Fruit fly (Drosophila melanogaster) whole organism, wandering third instar larva: ENCODE measurements around the gene CG3224.

Experiments
- CrebA ChIP-seq: fragments of 200-800 bp; sonication (Bioruptor generic); optimal IDR thresholded peaks from 2 replicates; lab custom pipeline; 2016; ENCODE audit warnings: missing biosample characterization, mild to moderate bottlenecking, missing genetic modification characterization, borderline replicate concordance
- Dfd ChIP-seq: fragments of >200 bp; optimal IDR thresholded peaks from 2 replicates; lab custom pipeline; 2017; ENCODE audit warnings: missing biosample characterization, missing genetic modification characterization
- Dif ChIP-seq: fragments of 200-275, 200-300 bp; sonication (Bioruptor generic); optimal IDR thresholded peaks from 2 replicates; lab custom pipeline; 2018; ENCODE audit warnings: missing biosample characterization, missing genetic modification characterization; ENCODE audit not compliant: partially characterized antibody
- GATAd ChIP-seq: sonication (Bioruptor generic); optimal IDR thresholded peaks from 2 replicates; lab custom pipeline; 2016; ENCODE audit warnings: missing biosample characterization, missing genetic modification characterization
- HLH106 ChIP-seq: fragments of 200-800 bp; optimal IDR thresholded peaks from 3 replicates; lab custom pipeline; 2019; ENCODE audit warnings: missing biosample characterization, mild to moderate bottlenecking, missing genetic modification characterization, moderate library complexity
- Hnf4 ChIP-seq: fragments of 200-800 bp; sonication (Bioruptor generic); optimal IDR thresholded peaks from 2 replicates; lab custom pipeline; 2016; ENCODE audit warnings: missing biosample characterization, mild to moderate bottlenecking, missing genetic modification characterization
- Hr78 ChIP-seq: fragments of >200 bp; optimal IDR thresholded peaks from 2 replicates; lab custom pipeline; 2017; ENCODE audit warnings: missing biosample characterization, missing genetic modification characterization
- Hr83 ChIP-seq: fragments of 200-300 bp; sonication (Bioruptor generic); optimal IDR thresholded peaks from 2 replicates; lab custom pipeline; 2016; ENCODE audit warnings: missing biosample characterization, mild to moderate bottlenecking, missing genetic modification characterization, moderate library complexity; ENCODE audit not compliant: poor library complexity, severe bottlenecking
- Jra ChIP-seq: sonication (Bioruptor generic); optimal IDR thresholded peaks from 2 replicates; lab custom pipeline; 2016; ENCODE audit warnings: missing biosample characterization, missing genetic modification characterization
- Myc ChIP-seq: fragments of >200 bp; optimal IDR thresholded peaks from 2 replicates; lab custom pipeline; 2017
- N ChIP-seq: fragments of >200 bp; optimal IDR thresholded peaks from 2 replicates; lab custom pipeline; 2018; ENCODE audit warnings: missing biosample characterization, missing external identifiers, missing genetic modification characterization
- OdsH ChIP-seq: fragments of 200-800 bp; sonication (Bioruptor generic); optimal IDR thresholded peaks from 2 replicates; lab custom pipeline; 2016; ENCODE audit warnings: missing biosample characterization, mild to moderate bottlenecking, missing genetic modification characterization
- Rel ChIP-seq, 2 experiments: fragments of 200-800 bp; sonication (Bioruptor generic) in 1 of 2; optimal IDR thresholded peaks; 2 replicates in 1 of 2; 3 replicates in 1 of 2; lab custom pipeline; 2016 to 2019; ENCODE audit warnings: mild to moderate bottlenecking in 2 of 2, missing biosample characterization in 2 of 2, missing genetic modification characterization in 2 of 2, moderate library complexity in 1 of 2
- Sp1 ChIP-seq: fragments of 200-800 bp; sonication (Bioruptor generic); optimal IDR thresholded peaks from 3 replicates; lab custom pipeline; 2019; ENCODE audit warnings: missing biosample characterization, mild to moderate bottlenecking, missing genetic modification characterization, moderate library complexity
- Vsx2 ChIP-seq: fragments of 200-300, 225-300 bp; sonication (Bioruptor generic); optimal IDR thresholded peaks from 2 replicates; lab custom pipeline; 2018; ENCODE audit warnings: missing biosample characterization, missing genetic modification characterization; ENCODE audit not compliant: partially characterized antibody
- brk ChIP-seq: fragments of 200-800 bp; sonication (Bioruptor generic); optimal IDR thresholded peaks from 2 replicates; lab custom pipeline; 2016; ENCODE audit warnings: missing biosample characterization, mild to moderate bottlenecking, missing genetic modification characterization
- dl ChIP-seq, 2 experiments: fragments of 175-275, 200-275 bp in 1 of 2; fragments of 200-275 bp in 1 of 2; sonication (Bioruptor generic); optimal IDR thresholded peaks; lab custom pipeline; 2018; ENCODE audit warnings: mild to moderate bottlenecking in 2 of 2, missing biosample characterization in 2 of 2, missing genetic modification characterization in 2 of 2, moderate library complexity in 2 of 2; ENCODE audit not compliant: partially characterized antibody in 2 of 2, insufficient read depth in 1 of 2
- dmrt93B ChIP-seq: fragments of 200-800 bp; sonication (Bioruptor generic); optimal IDR thresholded peaks from 2 replicates; lab custom pipeline; 2018; ENCODE audit warnings: missing biosample characterization, mild to moderate bottlenecking, missing genetic modification characterization
- dsf ChIP-seq: sonication (Bioruptor generic); optimal IDR thresholded peaks from 2 replicates; lab custom pipeline; 2016; ENCODE audit warnings: missing biosample characterization, missing genetic modification characterization, borderline replicate concordance
- ey ChIP-seq: fragments of 200-800 bp; sonication (Bioruptor generic); optimal IDR thresholded peaks from 2 replicates; lab custom pipeline; 2016; ENCODE audit warnings: missing biosample characterization, missing genetic modification characterization
- foxo ChIP-seq, 2 experiments: fragments of 200-800 bp; sonication (Bioruptor generic); optimal IDR thresholded peaks; 2 replicates in 1 of 2; 3 replicates in 1 of 2; lab custom pipeline; 2016 to 2017; ENCODE audit warnings: missing biosample characterization in 2 of 2, missing genetic modification characterization in 2 of 2
- fru ChIP-seq: fragments of 200-800 bp; sonication (Bioruptor generic); optimal IDR thresholded peaks from 3 replicates; lab custom pipeline; 2016; ENCODE audit warnings: missing biosample characterization, mild to moderate bottlenecking, missing genetic modification characterization
- h ChIP-seq: fragments of 200-800 bp; sonication (Bioruptor generic); optimal IDR thresholded peaks from 3 replicates; lab custom pipeline; 2016; ENCODE audit warnings: missing biosample characterization, mild to moderate bottlenecking, missing genetic modification characterization
- jim ChIP-seq: fragments of 175-275, 200-325 bp; sonication (Bioruptor generic); optimal IDR thresholded peaks from 2 replicates; lab custom pipeline; 2016; ENCODE audit warnings: missing biosample characterization, mild to moderate bottlenecking, missing genetic modification characterization
- lola ChIP-seq: fragments of >200 bp; optimal IDR thresholded peaks from 2 replicates; lab custom pipeline; 2017; ENCODE audit warnings: missing biosample characterization, missing genetic modification characterization
- pan ChIP-seq: fragments of >200 bp; optimal IDR thresholded peaks from 2 replicates; lab custom pipeline; 2017
- rgr ChIP-seq: fragments of 200-800 bp; sonication (Bioruptor generic); optimal IDR thresholded peaks from 3 replicates; lab custom pipeline; 2016; ENCODE audit warnings: missing biosample characterization, mild to moderate bottlenecking, missing genetic modification characterization
- usp ChIP-seq: fragments of >200 bp; optimal IDR thresholded peaks from 2 replicates; lab custom pipeline; 2017; ENCODE audit warnings: missing biosample characterization, missing genetic modification characterization
- woc ChIP-seq: sonication (Bioruptor generic); optimal IDR thresholded peaks from 2 replicates; lab custom pipeline; 2016; ENCODE audit warnings: missing biosample characterization, mild to moderate bottlenecking, missing genetic modification characterization

Gene CG3224

DNA sequence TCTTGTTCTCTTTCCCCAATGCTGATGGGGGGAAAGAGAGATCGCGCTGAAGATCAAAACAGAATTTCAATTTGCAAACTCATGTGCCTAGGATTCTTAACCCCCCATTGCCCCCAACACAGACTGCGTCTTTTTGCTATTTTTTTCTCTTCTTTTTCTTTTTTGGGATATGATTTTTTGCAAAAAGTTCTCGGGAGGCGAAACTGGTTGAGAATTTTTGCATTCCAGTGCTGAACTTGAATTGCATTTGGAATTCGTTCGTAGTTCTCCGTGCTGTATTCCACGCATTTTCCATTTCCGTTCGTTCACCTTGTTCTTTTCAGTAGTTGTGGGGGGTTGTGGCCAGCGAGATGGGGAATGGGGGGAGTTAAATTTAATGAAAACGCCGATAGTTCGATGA is 46.9 kb upstream of the CG3224 start:
- TF ChIP-seq Jra: no peak
- no peak for TF ChIP-seq Hr83 (GFP tag; lab: Kevin White, UChicago)
- TF ChIP-seq Hnf4 (GFP tag; lab: Kevin White, UChicago): no peak
- no peak for TF ChIP-seq Rel (GFP tag; optimal IDR thresholded peaks at IDR 0.05; lab: Kevin White, UChicago)
- TF ChIP-seq Rel (tag; optimal IDR thresholded peaks at IDR 0.05; lab: Kevin White, UChicago): no peak
- peak; percentile 25 for TF ChIP-seq Dif (GFP tag; lab: Kevin White, UChicago)
- TF ChIP-seq HLH106: no peak
- TF ChIP-seq Myc: no peak

DNA sequence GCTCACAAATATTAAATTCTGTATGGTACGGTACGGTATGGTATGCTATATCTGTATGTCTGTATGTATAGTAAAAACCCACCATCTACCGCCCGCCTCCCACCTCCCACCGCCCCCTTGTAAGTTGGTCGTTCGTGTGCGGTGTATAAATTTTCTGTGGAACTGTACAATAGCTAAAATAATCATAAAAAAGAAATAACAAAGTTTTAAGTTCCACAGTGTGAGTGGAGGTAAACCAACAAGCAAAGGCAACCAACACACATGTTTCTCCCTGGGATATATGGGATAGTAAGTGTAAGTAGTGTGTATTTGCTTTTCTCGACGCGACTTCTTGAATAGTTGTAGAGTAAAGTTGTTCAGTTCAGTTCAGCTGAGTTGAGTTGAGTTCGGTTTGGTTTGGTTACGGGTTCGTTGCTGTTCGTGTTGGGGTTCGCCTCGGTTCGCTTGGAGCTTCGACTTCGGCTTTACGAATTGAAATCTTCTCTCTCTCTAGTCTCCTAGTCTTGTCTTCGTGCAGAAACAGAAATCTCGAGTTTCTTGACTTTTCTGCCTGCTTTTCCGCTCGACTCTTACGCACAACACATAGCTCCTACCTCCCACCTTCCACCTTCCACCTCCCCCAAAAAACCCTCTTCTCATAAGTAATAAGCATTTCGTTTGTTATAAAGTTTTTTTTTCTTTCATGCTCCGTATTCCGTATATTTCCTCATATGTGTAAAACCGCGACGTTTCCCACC is 45.5 kb upstream of the CG3224 start:
- no peak for TF ChIP-seq OdsH (GFP tag; lab: Kevin White, UChicago)
- no peak for TF ChIP-seq Dif (GFP tag; lab: Kevin White, UChicago)
- no peak for TF ChIP-seq dsf (GFP tag; lab: Kevin White, UChicago)
- no peak for TF ChIP-seq usp (GFP tag; lab: Kevin White, UChicago)
- TF ChIP-seq Sp1: no peak
- TF ChIP-seq Hnf4 (GFP tag; lab: Kevin White, UChicago): no peak
- TF ChIP-seq Myc: no peak
- TF ChIP-seq dl (GFP tag; optimal IDR thresholded peaks at IDR 0.05; lab: Kevin White, UChicago; ENCODE audit: insufficient read depth in 1 of 2, partially characterized antibody in 2 of 2): no peak
- TF ChIP-seq ey (GFP tag; lab: Kevin White, UChicago): no peak

DNA sequence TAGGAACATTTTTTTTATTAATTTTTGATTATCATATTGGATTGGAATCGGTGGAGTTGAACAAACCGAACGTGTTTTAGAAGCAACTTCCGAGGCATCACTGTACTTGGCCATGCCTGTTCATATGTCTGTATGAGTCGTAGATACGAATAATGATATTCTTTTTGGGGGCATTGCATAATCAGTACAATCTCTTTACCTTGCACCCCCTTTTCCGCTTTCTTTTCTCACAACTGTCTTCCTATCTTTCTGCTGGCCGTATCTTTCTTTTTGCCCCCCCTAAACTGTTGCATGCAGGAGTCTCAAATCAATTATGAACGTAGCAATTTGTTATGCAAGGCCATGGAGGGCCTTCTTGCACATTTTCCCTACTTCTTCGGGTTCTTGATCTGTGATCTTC is 44.6 kb upstream of the CG3224 start:
- TF ChIP-seq OdsH (GFP tag; lab: Kevin White, UChicago) (no peak), brk (GFP tag; lab: Kevin White, UChicago) (no peak), Dif (GFP tag; lab: Kevin White, UChicago) (no peak), CrebA (GFP tag; lab: Kevin White, UChicago) (no peak), lola (GFP tag; lab: Kevin White, UChicago) (no peak), ey (GFP tag; lab: Kevin White, UChicago) (no peak), Vsx2 (no peak), jim (GFP tag; lab: Kevin White, UChicago) (no peak), Jra (no peak), h (GFP tag; lab: Kevin White, UChicago) (no peak)
- TF ChIP-seq, all 38 proteins: peak for 0

DNA sequence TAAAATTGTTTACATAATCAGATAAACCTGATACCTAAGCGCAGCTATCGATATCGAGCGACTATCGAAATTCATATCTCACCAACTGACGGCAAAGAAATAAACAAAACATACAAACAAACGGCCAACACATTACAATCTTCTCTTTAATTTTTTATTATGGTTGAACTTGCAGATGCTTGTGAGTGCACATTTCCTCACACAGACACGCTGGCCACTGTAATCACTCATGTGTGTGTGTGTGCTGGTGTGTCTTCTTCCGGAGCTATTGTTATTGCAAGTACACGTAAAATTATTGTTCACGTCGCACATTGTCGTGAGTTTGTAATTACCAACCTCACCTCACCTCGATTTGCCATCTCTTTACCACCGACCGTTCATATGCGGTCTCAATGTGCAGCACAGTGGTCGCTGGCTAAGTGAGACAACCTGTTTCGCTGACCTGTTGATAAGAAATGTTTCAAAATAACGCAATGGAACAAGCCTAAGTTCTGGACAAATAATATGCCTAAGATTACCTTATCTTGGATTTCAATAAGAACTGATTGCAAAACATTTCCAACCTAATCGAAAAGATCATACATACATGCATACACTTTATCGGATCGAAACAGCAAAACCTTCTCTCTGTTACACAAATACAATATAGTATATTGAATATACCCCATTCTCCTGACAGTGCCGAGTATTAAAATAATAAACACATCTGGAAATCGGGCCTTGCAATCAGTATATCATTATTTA is 44.0 kb upstream of the CG3224 start:
- TF ChIP-seq h (GFP tag; lab: Kevin White, UChicago) (no peak), woc (peak; percentile 6), foxo (GFP tag; optimal IDR thresholded peaks at IDR 0.05; lab: Kevin White, UChicago) (peak in 1 of 2 experiments; percentile 33), fru (GFP tag; lab: Kevin White, UChicago) (peak; percentile 33), HLH106 (peak; percentile 9), dmrt93B (no peak)

DNA sequence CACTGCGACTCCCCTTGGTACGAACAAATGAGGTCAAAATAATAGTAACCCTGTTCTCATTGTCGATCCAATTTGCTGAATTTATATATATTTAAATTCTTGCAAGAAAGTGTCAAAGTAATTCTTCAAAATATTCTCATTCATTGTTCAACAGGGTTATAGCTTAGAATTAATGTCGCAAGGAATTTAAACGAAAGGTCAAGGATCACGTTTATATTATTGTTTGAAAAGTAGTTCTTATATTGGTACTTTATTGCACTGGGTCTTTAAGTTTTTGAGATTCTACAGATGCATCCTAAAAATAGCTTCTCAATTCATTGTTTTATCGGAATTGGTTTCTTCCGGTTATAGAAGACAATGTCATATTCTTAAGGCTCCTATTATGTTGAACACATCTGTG is 42.7 kb upstream of the CG3224 start:
- TF ChIP-seq Hr78 (GFP tag; lab: Kevin White, UChicago) (no peak), HLH106 (no peak), brk (GFP tag; lab: Kevin White, UChicago) (no peak), fru (GFP tag; lab: Kevin White, UChicago) (no peak), Rel (GFP tag; optimal IDR thresholded peaks at IDR 0.05; lab: Kevin White, UChicago) (no peak), Rel (tag; optimal IDR thresholded peaks at IDR 0.05; lab: Kevin White, UChicago) (no peak), Vsx2 (no peak), CrebA (GFP tag; lab: Kevin White, UChicago) (no peak), h (GFP tag; lab: Kevin White, UChicago) (no peak), GATAd (no peak), dsf (GFP tag; lab: Kevin White, UChicago) (no peak), Myc (no peak), ey (GFP tag; lab: Kevin White, UChicago) (no peak), Hnf4 (GFP tag; lab: Kevin White, UChicago) (no peak), pan (lab: Kevin White, UChicago) (no peak), OdsH (GFP tag; lab: Kevin White, UChicago) (no peak), N (GFP tag; lab: Kevin White, UChicago) (no peak), rgr (GFP tag; lab: Kevin White, UChicago) (no peak), Jra (no peak), Dfd (GFP tag; lab: Kevin White, UChicago) (no peak)
